Fruit fly (Drosophila melanogaster): Measurements from ENCODE around the gene CG6696.

CG6696 gene

DNA sequence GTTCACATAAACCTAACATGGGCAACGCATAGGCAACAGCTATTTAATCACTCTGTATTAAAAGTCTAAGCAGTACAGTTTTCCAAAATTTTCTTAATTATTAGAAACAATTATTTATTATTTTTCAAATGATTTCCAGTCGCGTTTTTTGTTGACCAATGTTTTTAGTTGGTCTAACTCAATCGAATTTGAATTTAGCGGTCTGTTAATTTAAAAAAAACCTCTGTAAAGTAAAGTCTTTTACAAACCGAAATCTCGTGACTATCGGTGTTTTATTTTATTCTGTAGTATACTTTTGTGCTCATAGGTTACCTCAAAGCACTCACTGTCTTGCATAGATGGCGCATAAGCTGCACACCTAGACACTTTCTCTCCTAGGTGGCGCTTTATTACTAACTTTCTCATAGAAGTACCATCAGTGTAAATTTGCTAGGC lies 26.8 kb downstream of the CG6696 start:
- TF ChIP-seq NC2α (GFP tag; optimal IDR thresholded peaks at IDR 0.05): peak; percentile 23
- no peak for TF ChIP-seq aop (GFP tag; IDR thresholded peaks at IDR 0.05)
- TF ChIP-seq CG12219 (GFP tag; optimal IDR thresholded peaks at IDR 0.05): no peak
- peak; percentile 34 for TF ChIP-seq CG2116 (GFP tag; optimal IDR thresholded peaks at IDR 0.05)
- TF ChIP-seq Mes4 (GFP tag; optimal IDR thresholded peaks at IDR 0.05): no peak
- TF ChIP-seq D19A (tag; optimal IDR thresholded peaks at IDR 0.05): peak; percentile 3
- TF ChIP-seq sens (GFP tag): peak; percentile 69
- no peak for TF ChIP-seq CG13424 (tag; optimal IDR thresholded peaks at IDR 0.05)
- TF ChIP-seq CG2199 (GFP tag; IDR thresholded peaks at IDR 0.05): peak; percentile 46; the same call in 1 of the 3 replicates
- no peak for TF ChIP-seq Hand (GFP tag; optimal IDR thresholded peaks at IDR 0.05)
- no peak for TF ChIP-seq ap (GFP tag; IDR thresholded peaks at IDR 0.05)
- TF ChIP-seq tap (tag; optimal IDR thresholded peaks at IDR 0.05): no peak
- peak; percentile 21 for TF ChIP-seq CG9876 (GFP tag; optimal IDR thresholded peaks at IDR 0.05)
- no peak for TF ChIP-seq crc (GFP tag; optimal IDR thresholded peaks at IDR 0.05)
- no peak for TF ChIP-seq CG1024 (GFP tag; IDR thresholded peaks at IDR 0.05)
- peak; percentile 70 for TF ChIP-seq Scr (GFP tag; IDR thresholded peaks at IDR 0.05; ENCODE audit: partially characterized antibody)
- no peak for TF ChIP-seq CG16863 (GFP tag; optimal IDR thresholded peaks at IDR 0.05)
- no peak for TF ChIP-seq ac (GFP tag; optimal IDR thresholded peaks at IDR 0.05)
- no peak for TF ChIP-seq Sry-β (GFP tag; optimal IDR thresholded peaks at IDR 0.05)
- TF ChIP-seq Kr (GFP tag; optimal IDR thresholded peaks at IDR 0.05): no peak
- TF ChIP-seq ind (GFP tag; optimal IDR thresholded peaks at IDR 0.05): peak; percentile 35
- TF ChIP-seq CG18262 (tag; optimal IDR thresholded peaks at IDR 0.05): peak; percentile 13
- peak; percentile 48; the same call in 1 of the 2 replicates for TF ChIP-seq NFAT (GFP tag; IDR thresholded peaks at IDR 0.05)
- TF ChIP-seq BtbVII (GFP tag; optimal IDR thresholded peaks at IDR 0.05): no peak
- no peak for TF ChIP-seq CG4328 (GFP tag; optimal IDR thresholded peaks at IDR 0.05)
- TF ChIP-seq CG33557 (GFP tag; optimal IDR thresholded peaks at IDR 0.05): no peak
- TF ChIP-seq CG12155 (GFP tag; optimal IDR thresholded peaks at IDR 0.05): no peak
- no peak for TF ChIP-seq gcm2 (GFP tag; optimal IDR thresholded peaks at IDR 0.05)
- no peak for TF ChIP-seq odd (GFP tag; optimal IDR thresholded peaks at IDR 0.05)
- peak; percentile 25; the same call in 1 of the 2 replicates for TF ChIP-seq CG32772 (GFP tag; IDR thresholded peaks at IDR 0.05)
- TF ChIP-seq cg (GFP tag; optimal IDR thresholded peaks at IDR 0.05): no peak
- no peak for TF ChIP-seq CG9797 (GFP tag; optimal IDR thresholded peaks at IDR 0.05)
- peak; percentile 40 for TF ChIP-seq jumu (GFP tag; optimal IDR thresholded peaks at IDR 0.05)
- no peak for TF ChIP-seq MTF-1 (GFP tag; optimal IDR thresholded peaks at IDR 0.05; ENCODE audit: borderline replicate concordance)
- TF ChIP-seq CG4707 (GFP tag; optimal IDR thresholded peaks at IDR 0.05): no peak
- TF ChIP-seq fd102C (GFP tag; optimal IDR thresholded peaks at IDR 0.05): no peak
- TF ChIP-seq caup (GFP tag; optimal IDR thresholded peaks at IDR 0.05; ENCODE audit: severe bottlenecking): peak; percentile 36
- no peak for TF ChIP-seq tgo (GFP tag; IDR thresholded peaks at IDR 0.05)
- TF ChIP-seq gt (GFP tag; IDR thresholded peaks at IDR 0.05): no peak
- TF ChIP-seq CG10462 (GFP tag; optimal IDR thresholded peaks at IDR 0.05): no peak
- TF ChIP-seq CG17186 (GFP tag; optimal IDR thresholded peaks at IDR 0.05): no peak
- TF ChIP-seq HHEX (GFP tag; optimal IDR thresholded peaks at IDR 0.05): no peak
- TF ChIP-seq YL-1 (GFP tag; optimal IDR thresholded peaks at IDR 0.05): no peak
- TF ChIP-seq CG3726 (GFP tag; IDR thresholded peaks at IDR 0.05): no peak
- peak; percentile 80 for TF ChIP-seq CG13287 (GFP tag; IDR thresholded peaks at IDR 0.05; ENCODE audit: partially characterized antibody)
- peak; percentile 35 for TF ChIP-seq maf-S (GFP tag; optimal IDR thresholded peaks at IDR 0.05)
- TF ChIP-seq MESR4 (GFP tag; optimal IDR thresholded peaks at IDR 0.05): no peak
- TF ChIP-seq Bdp1 (GFP tag; optimal IDR thresholded peaks at IDR 0.05): no peak
- no peak for TF ChIP-seq Neu2 (GFP tag; optimal IDR thresholded peaks at IDR 0.05; ENCODE audit: borderline replicate concordance)
- no peak for TF ChIP-seq CG34376 (GFP tag; optimal IDR thresholded peaks at IDR 0.05)
- no peak for TF ChIP-seq Trl (optimal IDR thresholded peaks at IDR 0.05)
- peak; percentile 48 for TF ChIP-seq Trl (GFP tag; optimal IDR thresholded peaks at IDR 0.05)

Measured in whole organism, embryonic.